Worm (Caenorhabditis elegans): ENCODE data around the gene bath-30.

bath-30 gene

ce11 chrII:3346328-3346780 is at the start of gene bath-30:
Gene bath-30, minus strand, starts transcription at chrII:3346378.
- TF ChIP-seq nhr-11 (tag; optimal IDR thresholded peaks at IDR 0.05) = no peak
- no peak for TF ChIP-seq unc-55 (GFP tag; optimal IDR thresholded peaks at IDR 0.05)
- TF ChIP-seq elt-1 (tag; optimal IDR thresholded peaks at IDR 0.05) = no peak
- no peak for TF ChIP-seq R02D3.7 (tag; optimal IDR thresholded peaks at IDR 0.05)
- no peak for TF ChIP-seq mdl-1 (tag; optimal IDR thresholded peaks at IDR 0.05)
- TF ChIP-seq sma-9 (GFP tag; optimal IDR thresholded peaks at IDR 0.05) = no peak
- no peak for TF ChIP-seq sma-9 (tag; optimal IDR thresholded peaks at IDR 0.05)
- TF ChIP-seq lin-39 (tag; optimal IDR thresholded peaks at IDR 0.05) = no peak
- no peak for TF ChIP-seq dmd-4 (tag; optimal IDR thresholded peaks at IDR 0.05)
- no peak for TF ChIP-seq blmp-1 (tag; optimal IDR thresholded peaks at IDR 0.05; ENCODE audit: insufficient read depth)
- no peak for TF ChIP-seq ceh-82 (tag; optimal IDR thresholded peaks at IDR 0.05)
- TF ChIP-seq fos-1 (tag; optimal IDR thresholded peaks at IDR 0.05) = no peak
- TF ChIP-seq nhr-6 (tag; optimal IDR thresholded peaks at IDR 0.05) = no peak
- no peak for TF ChIP-seq sem-4 (tag; optimal IDR thresholded peaks at IDR 0.05)
- TF ChIP-seq peb-1 (tag; optimal IDR thresholded peaks at IDR 0.05) = no peak
- TF ChIP-seq ztf-1 (GFP tag; conservative IDR thresholded peaks at IDR 0.05) = no peak
- TF ChIP-seq sma-3 (GFP tag; optimal IDR thresholded peaks at IDR 0.05) = no peak
- no peak for TF ChIP-seq ztf-4 (tag; optimal IDR thresholded peaks at IDR 0.05)
- TF ChIP-seq nhr-10 (tag; optimal IDR thresholded peaks at IDR 0.05) = no peak
- no peak for TF ChIP-seq snpc-4 (tag; optimal IDR thresholded peaks at IDR 0.05)
- no peak for TF ChIP-seq zag-1 (tag; optimal IDR thresholded peaks at IDR 0.05)

- TF ChIP-seq nhr-77 (tag; optimal IDR thresholded peaks at IDR 0.05) (no peak), ztf-11 (tag; optimal IDR thresholded peaks at IDR 0.05) (no peak), crh-2 (tag; optimal IDR thresholded peaks at IDR 0.05) (no peak), fos-1 (tag; optimal IDR thresholded peaks at IDR 0.05) (no peak), nhr-237 (tag; optimal IDR thresholded peaks at IDR 0.05) (no peak), sem-4 (tag; optimal IDR thresholded peaks at IDR 0.05) (no peak), dmd-4 (tag; optimal IDR thresholded peaks at IDR 0.05) (no peak), nhr-21 (tag; optimal IDR thresholded peaks at IDR 0.05) (no peak), lin-11 (tag; optimal IDR thresholded peaks at IDR 0.05) (no peak), C34F6.9 (tag; optimal IDR thresholded peaks at IDR 0.05) (no peak), alr-1 (tag; optimal IDR thresholded peaks at IDR 0.05) (no peak)
These were observed 49.3 kb upstream of the bath-30 start, which contains the start of gene nep-20 for ce11 chrII:3395484-3395883. Gene nep-20, minus strand, starts transcription at chrII:3395584.

ce11 chrII:3387503-3387902 is 41.3 kb upstream of the bath-30 start, which contains the start of gene T06D4.6:
Gene T06D4.6, minus strand, starts transcription at chrII:3387603.
- TF ChIP-seq nhr-23 (tag; optimal IDR thresholded peaks at IDR 0.05) = no peak
- no peak for TF ChIP-seq nhr-129 (tag; optimal IDR thresholded peaks at IDR 0.05)
- TF ChIP-seq nhr-10 (tag; optimal IDR thresholded peaks at IDR 0.05) = no peak
- no peak for TF ChIP-seq ztf-4 (tag; optimal IDR thresholded peaks at IDR 0.05)
- no peak for TF ChIP-seq skn-1 (tag; optimal IDR thresholded peaks at IDR 0.05)
- TF ChIP-seq Y55F3AM.14 (GFP tag; optimal IDR thresholded peaks at IDR 0.05) = no peak
- no peak for TF ChIP-seq ztf-1 (GFP tag; conservative IDR thresholded peaks at IDR 0.05)

ce11 chrII:3385736-3386135 is 39.6 kb upstream of the bath-30 start, which contains the start of gene T06D4.2:
Gene T06D4.2, minus strand, starts transcription at chrII:3385905.
- TF ChIP-seq peb-1 (tag; optimal IDR thresholded peaks at IDR 0.05) (no peak), alr-1 (tag; optimal IDR thresholded peaks at IDR 0.05) (no peak), ztf-4 (tag; optimal IDR thresholded peaks at IDR 0.05) (no peak), skn-1 (tag; optimal IDR thresholded peaks at IDR 0.05) (no peak), nhr-77 (tag; optimal IDR thresholded peaks at IDR 0.05) (no peak), ztf-1 (GFP tag; conservative IDR thresholded peaks at IDR 0.05) (no peak), nhr-129 (tag; optimal IDR thresholded peaks at IDR 0.05) (no peak), ztf-11 (tag; optimal IDR thresholded peaks at IDR 0.05) (no peak), sem-4 (tag; optimal IDR thresholded peaks at IDR 0.05) (no peak), unc-55 (GFP tag; optimal IDR thresholded peaks at IDR 0.05) (no peak), snpc-4 (tag; optimal IDR thresholded peaks at IDR 0.05) (no peak), nhr-12 (tag; optimal IDR thresholded peaks at IDR 0.05) (no peak), nhr-10 (tag; optimal IDR thresholded peaks at IDR 0.05) (no peak), unc-39 (tag; optimal IDR thresholded peaks at IDR 0.05) (no peak), ceh-16 (tag; optimal IDR thresholded peaks at IDR 0.05) (no peak)

- TF ChIP-seq sma-3 (GFP tag; optimal IDR thresholded peaks at IDR 0.05) (no peak), ztf-1 (GFP tag; conservative IDR thresholded peaks at IDR 0.05) (no peak)
These were observed 36.9 kb upstream of the bath-30 start for ce11 chrII:3383116-3383515.

Data from whole organism, L2 larva.